Worm (Caenorhabditis elegans) whole organism, midembryonic: Measurements from ENCODE around the gene hrg-4.

Experiments used
- T22C8.4 ChIP-seq: fragments of 200-800 bp; sonication (Bioruptor generic); IDR thresholded peaks from 2 replicates; pipeline ENCODE4 v1.3.6; 2022; ENCODE audit warnings: missing genetic modification characterization, missing compliant biosample characterization
- cog-1 ChIP-seq: sonication (generic microtip); optimal IDR thresholded peaks from 2 replicates; lab custom pipeline; 2016; ENCODE audit warnings: missing genetic modification characterization, missing compliant biosample characterization
- flt-1 ChIP-seq: fragments of 200-800 bp; sonication (Bioruptor generic); IDR thresholded peaks from 2 replicates; pipeline ENCODE4 v1.3.6; 2022; ENCODE audit warnings: missing genetic modification characterization, missing compliant biosample characterization
- klf-2 ChIP-seq: fragments of 200-800 bp; sonication (Bioruptor generic); conservative IDR thresholded peaks from 2 replicates; pipeline ENCODE4 v1.3.6; 2022; ENCODE audit warnings: missing genetic modification reagents, missing genetic modification characterization, missing compliant biosample characterization
- med-1 ChIP-seq: sonication (generic microtip); optimal IDR thresholded peaks from 2 replicates; lab custom pipeline; 2017; ENCODE audit warnings: missing genetic modification characterization, mild to moderate bottlenecking, missing compliant biosample characterization, antibody characterized with exemption, missing genetic modification reagents; ENCODE audit not compliant: insufficient read depth
- ref-1 ChIP-seq: fragments of 200-800 bp; sonication (Bioruptor generic); conservative IDR thresholded peaks from 2 replicates; pipeline ENCODE4 v1.3.6; 2022; ENCODE audit warnings: missing genetic modification reagents, missing genetic modification characterization, missing compliant biosample characterization
- tab-1 ChIP-seq: fragments of 200-800 bp; sonication (Bioruptor generic); IDR thresholded peaks from 2 replicates; pipeline ENCODE4 v1.3.6; 2022; ENCODE audit warnings: missing genetic modification characterization, missing compliant biosample characterization
- ztf-23 ChIP-seq: fragments of 200-800 bp; sonication (Bioruptor generic); IDR thresholded peaks from 2 replicates; pipeline ENCODE4 v1.3.6; 2022; ENCODE audit warnings: missing genetic modification reagents, missing genetic modification characterization, missing compliant biosample characterization
- ztf-29 ChIP-seq: fragments of 200-800 bp; sonication (Bioruptor generic); IDR thresholded peaks from 2 replicates; pipeline ENCODE4 v1.3.6; 2022; ENCODE audit warnings: missing genetic modification reagents, missing genetic modification characterization, missing compliant biosample characterization

hrg-4 gene

ce11 chrIV:11030893-11031292 lies at the start of gene hrg-4:
hrg-4 (minus strand) TSS chrIV:11030993.
- TF ChIP-seq T22C8.4 (GFP tag; lab: Robert Waterston, UW), result no peak
- TF ChIP-seq klf-2, result no peak
- TF ChIP-seq ztf-23, result no peak
- no peak for TF ChIP-seq flt-1
- no peak for TF ChIP-seq tab-1 (GFP tag; lab: Robert Waterston, UW)
- no peak for TF ChIP-seq cog-1 (tag; lab: Kevin White, UChicago)
- TF ChIP-seq ztf-29 (GFP tag; lab: Robert Waterston, UW), result no peak
- no peak for TF ChIP-seq med-1
- TF ChIP-seq ref-1 (GFP tag; lab: Robert Waterston, UW), result no peak

- TF ChIP-seq cog-1 (tag; lab: Kevin White, UChicago) (no peak), flt-1 (no peak), tab-1 (GFP tag; lab: Robert Waterston, UW) (no peak), ztf-29 (GFP tag; lab: Robert Waterston, UW) (no peak), ztf-23 (no peak), T22C8.4 (GFP tag; lab: Robert Waterston, UW) (no peak), med-1 (no peak), ref-1 (GFP tag; lab: Robert Waterston, UW) (no peak), klf-2 (no peak)
Observed at ce11 chrIV:11078482-11078881, 47.7 kb upstream of the hrg-4 start, which contains the start of gene Y5F2A.4. Y5F2A.4 (minus strand) TSS chrIV:11078582.

- TF ChIP-seq cog-1 (tag; lab: Kevin White, UChicago), result no peak
- no peak for TF ChIP-seq flt-1
- TF ChIP-seq med-1, result no peak
- TF ChIP-seq ztf-23, result no peak
Observed at ce11 chrIV:11068314-11068713, 37.5 kb upstream of the hrg-4 start.

- TF ChIP-seq flt-1, result no peak
- no peak for TF ChIP-seq T22C8.4 (GFP tag; lab: Robert Waterston, UW)
- TF ChIP-seq tab-1 (GFP tag; lab: Robert Waterston, UW), result no peak
- no peak for TF ChIP-seq ztf-23
- TF ChIP-seq med-1, result no peak
- no peak for TF ChIP-seq ztf-29 (GFP tag; lab: Robert Waterston, UW)
- no peak for TF ChIP-seq klf-2
- no peak for TF ChIP-seq cog-1 (tag; lab: Kevin White, UChicago)
- no peak for TF ChIP-seq ref-1 (GFP tag; lab: Robert Waterston, UW)
Observed at ce11 chrIV:11067003-11067402, 36.2 kb upstream of the hrg-4 start, which contains the start of gene ttr-17. ttr-17 (minus strand) TSS chrIV:11067026.

ce11 chrIV:11063962-11064361 lies 33.2 kb upstream of the hrg-4 start, which contains the start of gene ttr-16:
ttr-16 (minus strand) TSS chrIV:11064137.
- TF ChIP-seq flt-1 (0 out of 2 replicates have a peak, but pooled peaks have one; percentile 5), ztf-23 (no peak)

ce11 chrIV:11062984-11063613 lies 32.3 kb upstream of the hrg-4 start:
- no peak for TF ChIP-seq T22C8.4 (GFP tag; lab: Robert Waterston, UW)
- TF ChIP-seq flt-1, result no peak
- no peak for TF ChIP-seq tab-1 (GFP tag; lab: Robert Waterston, UW)
- no peak for TF ChIP-seq cog-1 (tag; lab: Kevin White, UChicago)
- no peak for TF ChIP-seq klf-2
- no peak for TF ChIP-seq med-1
- no peak for TF ChIP-seq ztf-23
- no peak for TF ChIP-seq ztf-29 (GFP tag; lab: Robert Waterston, UW)
- TF ChIP-seq ref-1 (GFP tag; lab: Robert Waterston, UW), result no peak

- no peak for TF ChIP-seq flt-1
- no peak for TF ChIP-seq ztf-29 (GFP tag; lab: Robert Waterston, UW)
- no peak for TF ChIP-seq tab-1 (GFP tag; lab: Robert Waterston, UW)
- no peak for TF ChIP-seq ztf-23
Observed at ce11 chrIV:11053652-11054317, 23.0 kb upstream of the hrg-4 start, which contains the start of the genes F36H1.12 and lin-3. F36H1.12 (minus strand) TSS chrIV:11053702. lin-3 (plus strand) TSS chrIV:11054308.

- TF ChIP-seq T22C8.4 (GFP tag; lab: Robert Waterston, UW) (no peak), tab-1 (GFP tag; lab: Robert Waterston, UW) (no peak), cog-1 (tag; lab: Kevin White, UChicago) (no peak), flt-1 (no peak)
Observed at ce11 chrIV:11051963-11052362, 21.2 kb upstream of the hrg-4 start.

- TF ChIP-seq tab-1 (GFP tag; lab: Robert Waterston, UW) (no peak), flt-1 (no peak), ztf-29 (GFP tag; lab: Robert Waterston, UW) (no peak), T22C8.4 (GFP tag; lab: Robert Waterston, UW) (no peak), ref-1 (GFP tag; lab: Robert Waterston, UW) (no peak)
Observed at ce11 chrIV:11049806-11050205, 19.0 kb upstream of the hrg-4 start, which contains the start of gene F36H1.3. F36H1.3 (plus strand) TSS chrIV:11050128.

ce11 chrIV:11048871-11049270 lies 18.1 kb upstream of the hrg-4 start, which contains the start of gene F36H1.11:
F36H1.11 (plus strand) TSS chrIV:11049171.
- no peak for TF ChIP-seq ref-1 (GFP tag; lab: Robert Waterston, UW)
- TF ChIP-seq med-1, result no peak
- no peak for TF ChIP-seq flt-1
- TF ChIP-seq T22C8.4 (GFP tag; lab: Robert Waterston, UW), result no peak
- no peak for TF ChIP-seq cog-1 (tag; lab: Kevin White, UChicago)
- no peak for TF ChIP-seq ztf-29 (GFP tag; lab: Robert Waterston, UW)
- TF ChIP-seq ztf-23, result no peak
- no peak for TF ChIP-seq tab-1 (GFP tag; lab: Robert Waterston, UW)
- no peak for TF ChIP-seq klf-2
